Worm (Caenorhabditis elegans) whole organism, young adult: Measurements from ENCODE around the gene ZK354.3.
A peak's percentile ranks its signal among the peaks of the same experiment; 100 is the strongest.

Source experiments
- B0336.3 ChIP-seq: fragments of 200-800 bp; sonication (Bioruptor generic); IDR thresholded peaks from 2 replicates; pipeline ENCODE4 v1.3.6; 2022; ENCODE audit warnings: missing genetic modification characterization, missing compliant biosample characterization
- D2030.7 ChIP-seq: fragments of 200-800 bp; sonication (Bioruptor generic); IDR thresholded peaks from 2 replicates; pipeline ENCODE4 v1.3.6; 2022; ENCODE audit warnings: missing genetic modification reagents, missing genetic modification characterization, missing compliant biosample characterization
- F10E7.11 ChIP-seq: sonication (generic microtip); optimal IDR thresholded peaks from 2 replicates; lab custom pipeline; 2017; ENCODE audit warnings: mild to moderate bottlenecking, missing genetic modification characterization, moderate library complexity, missing compliant biosample characterization
- F33H1.4 ChIP-seq: fragments of 200-800 bp; sonication (Bioruptor generic); IDR thresholded peaks from 2 replicates; pipeline ENCODE4 v1.3.6; 2022; ENCODE audit warnings: missing genetic modification reagents, missing genetic modification characterization, missing compliant biosample characterization
- F49E8.2 ChIP-seq: sonication (generic microtip); optimal IDR thresholded peaks from 3 replicates; lab custom pipeline; 2017; ENCODE audit warnings: missing genetic modification characterization, mild to moderate bottlenecking, missing compliant biosample characterization, antibody characterized with exemption, moderate library complexity; ENCODE audit not compliant: insufficient read depth
- K11D2.4 ChIP-seq: fragments of 200-800 bp; sonication (Bioruptor generic); IDR thresholded peaks from 2 replicates; pipeline ENCODE4 v1.3.6; 2022; ENCODE audit warnings: missing genetic modification reagents, missing genetic modification characterization, missing compliant biosample characterization
- T07F8.4 ChIP-seq: sonication (generic microtip); optimal IDR thresholded peaks from 2 replicates; lab custom pipeline; 2016; ENCODE audit warnings: mild to moderate bottlenecking, missing genetic modification characterization, moderate library complexity, missing compliant biosample characterization
- ZK185.1 ChIP-seq: sonication (generic microtip); optimal IDR thresholded peaks from 2 replicates; lab custom pipeline; 2016; ENCODE audit warnings: mild to moderate bottlenecking, missing genetic modification characterization, missing compliant biosample characterization; ENCODE audit not compliant: poor library complexity, severe bottlenecking
- akir-1 ChIP-seq: fragments of 200-800 bp; sonication (Bioruptor generic); optimal IDR thresholded peaks from 2 replicates; lab custom pipeline; 2018; ENCODE audit warnings: mild to moderate bottlenecking, missing genetic modification characterization, moderate library complexity, missing compliant biosample characterization
- atf-7 ChIP-seq: sonication (generic microtip); optimal IDR thresholded peaks from 2 replicates; lab custom pipeline; 2017; ENCODE audit warnings: mild to moderate bottlenecking, missing genetic modification characterization, missing compliant biosample characterization
- attf-5 ChIP-seq: fragments of 200-800 bp; sonication (Bioruptor generic); optimal IDR thresholded peaks from 2 replicates; lab custom pipeline; 2018; ENCODE audit warnings: mild to moderate bottlenecking, missing genetic modification characterization, missing compliant biosample characterization
- attf-6 ChIP-seq: fragments of 200-800 bp; sonication (Bioruptor generic); IDR thresholded peaks from 2 replicates; pipeline ENCODE4 v1.3.6; 2022; ENCODE audit warnings: missing genetic modification reagents, missing genetic modification characterization, missing compliant biosample characterization
- bed-1 ChIP-seq: fragments of 200-800 bp; sonication (Bioruptor generic); IDR thresholded peaks from 2 replicates; pipeline ENCODE4 v1.3.6; 2022; ENCODE audit warnings: missing genetic modification reagents, missing genetic modification characterization, missing compliant biosample characterization
- ccch-3 ChIP-seq: fragments of 200-800 bp; sonication (Bioruptor generic); optimal IDR thresholded peaks from 2 replicates; lab custom pipeline; 2018; ENCODE audit warnings: mild to moderate bottlenecking, missing genetic modification characterization, missing compliant biosample characterization
- cebp-1 ChIP-seq, 2 experiments: fragments of 200-800 bp in 1 of 2; sonication (Bioruptor generic) in 1 of 2; sonication (generic microtip) in 1 of 2; IDR thresholded peaks in 1 of 2; optimal IDR thresholded peaks in 1 of 2; 2 replicates each; pipeline versions ENCODE4 v1.3.6 to Lab custom; 2017 to 2022; ENCODE audit warnings: missing compliant biosample characterization in 2 of 2, missing genetic modification characterization in 2 of 2, mild to moderate bottlenecking in 1 of 2, missing genetic modification reagents in 1 of 2, moderate library complexity in 1 of 2
- cebp-2 ChIP-seq: fragments of 200-800 bp; sonication (Bioruptor generic); IDR thresholded peaks from 2 replicates; pipeline ENCODE4 v1.3.6; 2022; ENCODE audit warnings: missing genetic modification characterization, missing compliant biosample characterization
- ceh-40 ChIP-seq: fragments of 200-800 bp; sonication (Bioruptor generic); IDR thresholded peaks from 2 replicates; pipeline ENCODE4 v1.3.6; 2022; ENCODE audit warnings: missing genetic modification characterization, missing compliant biosample characterization
- ceh-91 ChIP-seq: fragments of 200-800 bp; sonication (Bioruptor generic); IDR thresholded peaks from 2 replicates; pipeline ENCODE4 v1.3.6; 2022; ENCODE audit warnings: missing genetic modification reagents, missing genetic modification characterization, missing compliant biosample characterization
- chd-7 ChIP-seq: sonication (generic microtip); optimal IDR thresholded peaks from 2 replicates; lab custom pipeline; 2016; ENCODE audit warnings: mild to moderate bottlenecking, missing genetic modification characterization, moderate library complexity, missing compliant biosample characterization
- egrh-3 ChIP-seq: fragments of 200-800 bp; sonication (Bioruptor generic); IDR thresholded peaks from 2 replicates; pipeline ENCODE4 v1.3.6; 2022; ENCODE audit warnings: missing genetic modification reagents, missing genetic modification characterization, missing compliant biosample characterization
- ekl-4 ChIP-seq: fragments of 200-800 bp; sonication (Bioruptor generic); IDR thresholded peaks from 2 replicates; pipeline ENCODE4 v1.3.6; 2022; ENCODE audit warnings: missing genetic modification reagents, missing genetic modification characterization, missing compliant biosample characterization
- gei-17 ChIP-seq: fragments of 200-800 bp; sonication (Bioruptor generic); optimal IDR thresholded peaks from 2 replicates; lab custom pipeline; 2018; ENCODE audit warnings: mild to moderate bottlenecking, missing genetic modification characterization, missing compliant biosample characterization
- him-1 ChIP-seq: sonication (generic microtip); optimal IDR thresholded peaks from 2 replicates; lab custom pipeline; 2016; ENCODE audit warnings: missing genotype, missing genetic modification reagents, missing genetic modification characterization, missing compliant biosample characterization
- hrde-1 ChIP-seq: sonication (generic microtip); optimal IDR thresholded peaks from 2 replicates; lab custom pipeline; 2016; ENCODE audit warnings: missing genetic modification characterization, mild to moderate bottlenecking, missing compliant biosample characterization, moderate library complexity, missing genotype, missing genetic modification reagents, borderline replicate concordance
- hsf-1 ChIP-seq: fragments of 200-800 bp; sonication (Bioruptor generic); IDR thresholded peaks from 2 replicates; pipeline ENCODE4 v1.3.6; 2022; ENCODE audit warnings: missing genetic modification reagents, missing genetic modification characterization, missing compliant biosample characterization
- lin-26 ChIP-seq: fragments of 200-800 bp; sonication (Bioruptor generic); IDR thresholded peaks from 2 replicates; pipeline ENCODE4 v1.3.6; 2022; ENCODE audit warnings: missing genetic modification reagents, missing genetic modification characterization, missing compliant biosample characterization
- lin-40 ChIP-seq: sonication (generic microtip); optimal IDR thresholded peaks from 2 replicates; lab custom pipeline; 2016; ENCODE audit warnings: missing genetic modification characterization, mild to moderate bottlenecking, missing compliant biosample characterization, missing genotype, missing genetic modification reagents
- lsy-27 ChIP-seq: sonication (generic microtip); optimal IDR thresholded peaks from 2 replicates; lab custom pipeline; 2017; ENCODE audit warnings: missing genetic modification characterization, mild to moderate bottlenecking, missing compliant biosample characterization, antibody characterized with exemption, missing genotype, borderline replicate concordance; ENCODE audit not compliant: insufficient read depth
- madf-3 ChIP-seq: fragments of 200-800 bp; sonication (Bioruptor generic); IDR thresholded peaks from 2 replicates; pipeline ENCODE4 v1.3.6; 2022; ENCODE audit warnings: missing genetic modification reagents, missing genetic modification characterization, missing compliant biosample characterization
- mcd-1 ChIP-seq: fragments of 200-800 bp; sonication (Bioruptor generic); IDR thresholded peaks from 2 replicates; pipeline ENCODE4 v1.3.6; 2022; ENCODE audit warnings: missing genetic modification reagents, missing genetic modification characterization, missing compliant biosample characterization
- mel-28 ChIP-seq: sonication (generic microtip); optimal IDR thresholded peaks from 2 replicates; lab custom pipeline; 2016; ENCODE audit warnings: borderline replicate concordance, mild to moderate bottlenecking, missing genetic modification characterization, missing compliant biosample characterization
- mes-4 ChIP-seq: sonication (generic microtip); optimal IDR thresholded peaks from 2 replicates; lab custom pipeline; 2016; ENCODE audit warnings: missing genotype, missing genetic modification characterization, missing compliant biosample characterization
- mxl-1 ChIP-seq: sonication (generic microtip); optimal IDR thresholded peaks from 2 replicates; lab custom pipeline; 2016; ENCODE audit warnings: missing genetic modification characterization, missing compliant biosample characterization
- nfya-1 ChIP-seq: sonication (generic microtip); optimal IDR thresholded peaks from 2 replicates; lab custom pipeline; 2017; ENCODE audit warnings: antibody characterized with exemption, missing compliant biosample characterization, missing genetic modification characterization, borderline replicate concordance; ENCODE audit not compliant: insufficient read depth
- nfya-2 ChIP-seq: fragments of 200-800 bp; sonication (Bioruptor generic); IDR thresholded peaks from 2 replicates; pipeline ENCODE4 v1.3.6; 2022; ENCODE audit warnings: missing genetic modification reagents, missing genetic modification characterization, missing compliant biosample characterization
- nhr-120 ChIP-seq: fragments of 200-800 bp; sonication (Bioruptor generic); IDR thresholded peaks from 2 replicates; pipeline ENCODE4 v1.3.6; 2022; ENCODE audit warnings: missing genetic modification characterization, missing compliant biosample characterization
- nhr-27 ChIP-seq: fragments of 200-800 bp; sonication (Bioruptor generic); optimal IDR thresholded peaks from 2 replicates; lab custom pipeline; 2018; ENCODE audit warnings: mild to moderate bottlenecking, missing genetic modification characterization, moderate library complexity, missing compliant biosample characterization
- rcor-1 ChIP-seq: fragments of 200-800 bp; sonication (Bioruptor generic); IDR thresholded peaks from 2 replicates; pipeline ENCODE4 v1.3.6; 2022; ENCODE audit warnings: missing genetic modification reagents, missing genetic modification characterization, missing compliant biosample characterization
- rpc-1 ChIP-seq, 2 experiments: fragments of 150-350 bp in 1 of 2; sonication (generic microtip) in 1 of 2; optimal IDR thresholded peaks; 2 replicates each; lab custom pipeline; 2014 to 2018; ENCODE audit warnings: missing biosample characterization in 1 of 2, missing genetic modification characterization in 1 of 2, missing genetic modification reagents in 1 of 2, missing genotype in 1 of 2
- sdz-38 ChIP-seq: sonication (generic microtip); optimal IDR thresholded peaks from 2 replicates; lab custom pipeline; 2016; ENCODE audit warnings: missing genotype, missing genetic modification characterization, missing compliant biosample characterization
- snpc-1.3 ChIP-seq: sonication (generic microtip); optimal IDR thresholded peaks from 2 replicates; lab custom pipeline; 2017; ENCODE audit warnings: missing genetic modification characterization, mild to moderate bottlenecking, missing compliant biosample characterization, antibody characterized with exemption, moderate library complexity, missing genotype, missing genetic modification reagents; ENCODE audit not compliant: insufficient read depth
- snpc-3.4 ChIP-seq: sonication (generic microtip); optimal IDR thresholded peaks from 2 replicates; lab custom pipeline; 2017; ENCODE audit warnings: missing genetic modification characterization, mild to moderate bottlenecking, missing compliant biosample characterization, antibody characterized with exemption, moderate library complexity, missing genotype, missing genetic modification reagents
- unc-62 ChIP-seq: fragments of 150-350 bp; optimal IDR thresholded peaks from 2 replicates; lab custom pipeline; 2014; ENCODE audit warnings: missing biosample characterization, missing genetic modification reagents, missing genetic modification characterization
- xnd-1 ChIP-seq: sonication (generic microtip); optimal IDR thresholded peaks from 2 replicates; lab custom pipeline; 2016; ENCODE audit warnings: missing genotype, missing genetic modification reagents, missing genetic modification characterization, missing compliant biosample characterization
- zim-3 ChIP-seq: sonication (generic microtip); optimal IDR thresholded peaks from 2 replicates; lab custom pipeline; 2017; ENCODE audit warnings: mild to moderate bottlenecking, missing genetic modification characterization, moderate library complexity, missing compliant biosample characterization
- ztf-28 ChIP-seq: fragments of 200-800 bp; sonication (Bioruptor generic); IDR thresholded peaks from 2 replicates; pipeline ENCODE4 v1.3.6; 2022; ENCODE audit warnings: missing genetic modification reagents, missing genetic modification characterization, missing compliant biosample characterization
- ztf-6 ChIP-seq: fragments of 200-800 bp; sonication (Bioruptor generic); IDR thresholded peaks from 2 replicates; pipeline ENCODE4 v1.3.6; 2022; ENCODE audit warnings: missing genetic modification reagents, missing genetic modification characterization, missing compliant biosample characterization

ZK354.3 gene

DNA sequence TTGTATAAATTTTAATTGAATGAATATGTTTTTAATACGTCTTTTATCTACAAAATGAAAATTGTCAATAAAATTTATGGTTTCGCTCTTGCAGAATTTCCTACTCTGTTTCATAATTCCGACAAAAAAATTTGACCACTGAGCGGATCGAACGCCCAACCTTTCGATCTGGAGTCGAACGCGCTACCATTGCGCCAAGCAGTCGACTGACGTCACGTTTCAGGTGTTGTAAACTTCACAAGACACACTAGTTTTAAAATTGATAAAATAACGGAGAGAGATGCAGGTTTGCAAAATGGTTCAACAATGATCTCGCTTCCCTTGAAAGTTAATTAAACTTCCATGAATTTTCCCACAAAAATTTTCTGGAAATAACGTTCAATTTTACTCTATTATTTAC is 34.3 kb downstream of the ZK354.3 start (continued):
- TF ChIP-seq atf-7 (tag; lab: Kevin White, UChicago), result peak; percentile 0
- TF ChIP-seq cebp-2 (GFP tag; lab: Robert Waterston, UW), result no peak
- no peak for TF ChIP-seq F49E8.2 (tag; lab: Kevin White, UChicago)
- TF ChIP-seq mxl-1 (tag; lab: Kevin White, UChicago), result no peak
- no peak for TF ChIP-seq nhr-27 (tag; lab: Kevin White, UChicago)
- TF ChIP-seq madf-3, result no peak
- TF ChIP-seq ztf-28, result no peak
- no peak for TF ChIP-seq unc-62
- TF ChIP-seq xnd-1 (tag; lab: Kevin White, UChicago), result no peak
- no peak for TF ChIP-seq ceh-91 (GFP tag; lab: Robert Waterston, UW)
- no peak for TF ChIP-seq cebp-1 (GFP tag; IDR thresholded peaks at IDR 0.05; lab: Robert Waterston, UW)
- TF ChIP-seq cebp-1 (tag; optimal IDR thresholded peaks at IDR 0.05; lab: Kevin White, UChicago), result no peak
- no peak for TF ChIP-seq hrde-1 (tag; lab: Kevin White, UChicago)
- TF ChIP-seq him-1 (tag; lab: Kevin White, UChicago), result peak; percentile 42
- TF ChIP-seq mel-28 (tag; lab: Kevin White, UChicago), result no peak
- TF ChIP-seq F10E7.11 (tag; lab: Kevin White, UChicago), result no peak
- TF ChIP-seq lin-26 (GFP tag; lab: Robert Waterston, UW), result no peak
- no peak for TF ChIP-seq sdz-38
- TF ChIP-seq snpc-3.4 (tag; lab: Kevin White, UChicago), result no peak
- no peak for TF ChIP-seq egrh-3 (GFP tag; lab: Robert Waterston, UW)
- peak; percentile 55 for TF ChIP-seq rpc-1 (optimal IDR thresholded peaks at IDR 0.05; lab: Kevin White, UChicago)
- TF ChIP-seq rpc-1 (tag; optimal IDR thresholded peaks at IDR 0.05; lab: Kevin White, UChicago), result peak; percentile 79
- no peak for TF ChIP-seq mes-4 (tag; lab: Kevin White, UChicago)
- TF ChIP-seq zim-3 (tag; lab: Kevin White, UChicago), result no peak
- no peak for TF ChIP-seq chd-7
- peak; percentile 45; the same call in 1 of the 2 replicates for TF ChIP-seq D2030.7 (GFP tag; lab: Robert Waterston, UW)
- no peak for TF ChIP-seq ztf-6 (GFP tag; lab: Robert Waterston, UW)
- TF ChIP-seq B0336.3, result no peak
- peak; percentile 46; the same call in 1 of the 2 replicates for TF ChIP-seq attf-6 (GFP tag; lab: Robert Waterston, UW)
- no peak for TF ChIP-seq lsy-27
- TF ChIP-seq F33H1.4 (GFP tag; lab: Robert Waterston, UW), result no peak
- peak; percentile 36 for TF ChIP-seq snpc-1.3 (tag; lab: Kevin White, UChicago)
- TF ChIP-seq mcd-1 (GFP tag; lab: Robert Waterston, UW), result no peak
- no peak for TF ChIP-seq ekl-4
- no peak for TF ChIP-seq rcor-1 (GFP tag; lab: Robert Waterston, UW)
- TF ChIP-seq hsf-1 (GFP tag; lab: Robert Waterston, UW), result no peak
- no peak for TF ChIP-seq attf-5 (GFP tag; lab: Kevin White, UChicago)
- no peak for TF ChIP-seq ccch-3
- TF ChIP-seq akir-1 (GFP tag; lab: Kevin White, UChicago), result no peak
- no peak for TF ChIP-seq lin-40
- TF ChIP-seq ceh-40 (GFP tag; lab: Robert Waterston, UW), result no peak
- TF ChIP-seq K11D2.4 (GFP tag; lab: Robert Waterston, UW), result no peak
- TF ChIP-seq nhr-120 (GFP tag; lab: Robert Waterston, UW), result no peak
- TF ChIP-seq ZK185.1 (tag; lab: Kevin White, UChicago), result no peak
- no peak for TF ChIP-seq gei-17 (GFP tag; lab: Kevin White, UChicago)
- no peak for TF ChIP-seq nfya-2 (GFP tag; lab: Robert Waterston, UW)
- TF ChIP-seq T07F8.4 (tag; lab: Kevin White, UChicago), result no peak
- TF ChIP-seq bed-1 (GFP tag; lab: Robert Waterston, UW), result no peak
- no peak for TF ChIP-seq nfya-1 (tag; lab: Kevin White, UChicago)
